Worm (Caenorhabditis elegans) whole organism, late embryonic: ENCODE results near the gene exc-7.

Experiments
- F13H6.1 ChIP-seq: sonication (generic microtip); optimal IDR thresholded peaks from 2 replicates; lab custom pipeline; 2016; ENCODE audit warnings: missing genetic modification characterization, missing compliant biosample characterization
- K02D7.2 ChIP-seq: sonication (generic microtip); optimal IDR thresholded peaks from 2 replicates; lab custom pipeline; 2017; ENCODE audit warnings: mild to moderate bottlenecking, missing genetic modification characterization, missing compliant biosample characterization
- K09A11.1 ChIP-seq: sonication (generic microtip); optimal IDR thresholded peaks from 2 replicates; lab custom pipeline; 2017; ENCODE audit warnings: antibody characterized with exemption, mild to moderate bottlenecking, missing genetic modification characterization, missing compliant biosample characterization; ENCODE audit not compliant: insufficient read depth
- T23F11.4 ChIP-seq: fragments of 200-800 bp; sonication (Bioruptor generic); optimal IDR thresholded peaks from 2 replicates; lab custom pipeline; 2018; ENCODE audit warnings: mild to moderate bottlenecking, missing genetic modification characterization, missing compliant biosample characterization
- Y22D7AL.16 ChIP-seq: sonication (generic microtip); optimal IDR thresholded peaks from 2 replicates; lab custom pipeline; 2016; ENCODE audit warnings: missing genetic modification characterization, missing compliant biosample characterization
- ama-1 ChIP-seq: fragments of 150-350 bp; optimal IDR thresholded peaks from 2 replicates; lab custom pipeline; 2014
- ceh-14 ChIP-seq: sonication (generic microtip); optimal IDR thresholded peaks from 2 replicates; lab custom pipeline; 2016; ENCODE audit warnings: missing genotype, missing genetic modification characterization, missing compliant biosample characterization
- ceh-18 ChIP-seq: sonication (generic microtip); optimal IDR thresholded peaks from 2 replicates; lab custom pipeline; 2016; ENCODE audit warnings: missing genetic modification characterization, missing compliant biosample characterization
- ceh-19 ChIP-seq: fragments of 200-800 bp; sonication (Bioruptor generic); optimal IDR thresholded peaks from 2 replicates; lab custom pipeline; 2018; ENCODE audit warnings: mild to moderate bottlenecking, missing genetic modification characterization, missing compliant biosample characterization
- ceh-2 ChIP-seq: sonication (generic microtip); optimal IDR thresholded peaks from 2 replicates; lab custom pipeline; 2016; ENCODE audit warnings: missing genotype, missing genetic modification characterization, missing compliant biosample characterization
- ceh-24 ChIP-seq: sonication (generic microtip); optimal IDR thresholded peaks from 2 replicates; lab custom pipeline; 2016; ENCODE audit warnings: mild to moderate bottlenecking, missing genetic modification characterization, missing compliant biosample characterization
- ceh-31 ChIP-seq: sonication (generic microtip); optimal IDR thresholded peaks from 2 replicates; lab custom pipeline; 2016; ENCODE audit warnings: missing genetic modification characterization, missing compliant biosample characterization
- ceh-34 ChIP-seq: sonication (generic microtip); optimal IDR thresholded peaks from 2 replicates; lab custom pipeline; 2016; ENCODE audit warnings: mild to moderate bottlenecking, missing genetic modification characterization, missing compliant biosample characterization
- ceh-45 ChIP-seq: fragments of 200-800 bp; sonication (Bioruptor generic); IDR thresholded peaks from 2 replicates; pipeline ENCODE4 v1.3.6; 2022; ENCODE audit warnings: missing genetic modification reagents, missing genetic modification characterization, missing compliant biosample characterization
- ceh-48 ChIP-seq: sonication (generic microtip); optimal IDR thresholded peaks from 2 replicates; lab custom pipeline; 2016; ENCODE audit warnings: missing genetic modification characterization, inconsistent platforms, missing compliant biosample characterization
- dve-1 ChIP-seq: sonication (generic microtip); optimal IDR thresholded peaks from 2 replicates; lab custom pipeline; 2017; ENCODE audit warnings: antibody characterized with exemption, mild to moderate bottlenecking, missing genetic modification characterization, missing compliant biosample characterization
- elt-2 ChIP-seq: sonication (generic microtip); optimal IDR thresholded peaks from 2 replicates; lab custom pipeline; 2016; ENCODE audit warnings: missing genetic modification reagents, missing genetic modification characterization, missing compliant biosample characterization
- eyg-1 ChIP-seq: sonication (generic microtip); optimal IDR thresholded peaks from 2 replicates; lab custom pipeline; 2016; ENCODE audit warnings: missing genotype, missing genetic modification characterization, missing compliant biosample characterization
- fkh-10 ChIP-seq: fragments of 150-350 bp; optimal IDR thresholded peaks from 2 replicates; lab custom pipeline; 2014; ENCODE audit warnings: missing biosample characterization, missing genetic modification reagents, missing genetic modification characterization
- hlh-13 ChIP-seq: fragments of 200-800 bp; sonication (Bioruptor generic); optimal IDR thresholded peaks from 2 replicates; lab custom pipeline; 2018; ENCODE audit warnings: mild to moderate bottlenecking, missing genetic modification characterization, missing compliant biosample characterization
- hlh-15 ChIP-seq: sonication (generic microtip); optimal IDR thresholded peaks from 2 replicates; lab custom pipeline; 2016; ENCODE audit warnings: missing genetic modification characterization, missing compliant biosample characterization
- hlh-30 ChIP-seq: sonication (generic microtip); optimal IDR thresholded peaks from 2 replicates; lab custom pipeline; 2017; ENCODE audit warnings: antibody characterized with exemption, missing genetic modification characterization, missing compliant biosample characterization; ENCODE audit not compliant: insufficient read depth
- hlh-6 ChIP-seq: sonication (generic microtip); optimal IDR thresholded peaks from 2 replicates; lab custom pipeline; 2016; ENCODE audit warnings: missing genotype, missing genetic modification characterization, missing compliant biosample characterization
- hlh-8 ChIP-seq: sonication (generic microtip); optimal IDR thresholded peaks from 2 replicates; lab custom pipeline; 2016; ENCODE audit warnings: missing genotype, missing genetic modification characterization, missing compliant biosample characterization
- madf-2 ChIP-seq: sonication (generic microtip); optimal IDR thresholded peaks from 2 replicates; lab custom pipeline; 2017; ENCODE audit warnings: missing genetic modification characterization, missing compliant biosample characterization
- mec-3 ChIP-seq: sonication (generic microtip); optimal IDR thresholded peaks from 2 replicates; lab custom pipeline; 2016; ENCODE audit warnings: borderline replicate concordance, missing genetic modification characterization, missing compliant biosample characterization
- nfya-1 ChIP-seq: sonication (generic microtip); optimal IDR thresholded peaks from 2 replicates; lab custom pipeline; 2017; ENCODE audit warnings: missing genetic modification characterization, mild to moderate bottlenecking, missing compliant biosample characterization, antibody characterized with exemption, moderate library complexity
- nhr-232 ChIP-seq: sonication (generic microtip); optimal IDR thresholded peaks from 2 replicates; lab custom pipeline; 2016; ENCODE audit warnings: missing genetic modification characterization, missing compliant biosample characterization
- npax-4 ChIP-seq: sonication (generic microtip); optimal IDR thresholded peaks from 2 replicates; lab custom pipeline; 2016; ENCODE audit warnings: missing genetic modification characterization, missing compliant biosample characterization
- pax-1 ChIP-seq: fragments of 150-350 bp; optimal IDR thresholded peaks from 2 replicates; lab custom pipeline; 2014; ENCODE audit warnings: missing biosample characterization, missing genetic modification characterization
- pha-2 ChIP-seq: sonication (generic microtip); optimal IDR thresholded peaks from 2 replicates; lab custom pipeline; 2017; ENCODE audit warnings: mild to moderate bottlenecking, missing genetic modification characterization, missing compliant biosample characterization
- pha-4 ChIP-seq: fragments of 150-350 bp; optimal IDR thresholded peaks from 2 replicates; lab custom pipeline; 2018; ENCODE audit warnings: missing biosample characterization, missing genetic modification reagents, missing genetic modification characterization
- pqm-1 ChIP-seq: sonication (generic microtip); optimal IDR thresholded peaks from 2 replicates; lab custom pipeline; 2016; ENCODE audit warnings: missing genetic modification characterization, missing compliant biosample characterization
- pros-1 ChIP-seq: fragments of 150-350 bp; optimal IDR thresholded peaks from 2 replicates; lab custom pipeline; 2014; ENCODE audit warnings: missing biosample characterization, missing genetic modification reagents, missing genetic modification characterization
- ref-2 ChIP-seq: sonication (generic microtip); optimal IDR thresholded peaks from 2 replicates; lab custom pipeline; 2016; ENCODE audit warnings: missing genetic modification characterization, missing compliant biosample characterization
- rnt-1 ChIP-seq: sonication (generic microtip); optimal IDR thresholded peaks from 2 replicates; lab custom pipeline; 2016; ENCODE audit warnings: missing genetic modification characterization, missing compliant biosample characterization
- sox-2 ChIP-seq: fragments of 200-800 bp; sonication (Bioruptor generic); IDR thresholded peaks from 2 replicates; pipeline ENCODE4 v1.3.6; 2022; ENCODE audit warnings: missing genetic modification reagents, missing genetic modification characterization, missing compliant biosample characterization
- tbx-2 ChIP-seq: sonication (generic microtip); optimal IDR thresholded peaks from 2 replicates; lab custom pipeline; 2016; ENCODE audit warnings: missing genetic modification characterization, missing compliant biosample characterization
- tbx-7 ChIP-seq: sonication (generic microtip); optimal IDR thresholded peaks from 2 replicates; lab custom pipeline; 2016; ENCODE audit warnings: missing genotype, missing genetic modification characterization, missing compliant biosample characterization
- unc-42 ChIP-seq: sonication (generic microtip); optimal IDR thresholded peaks from 2 replicates; lab custom pipeline; 2016; ENCODE audit warnings: missing genotype, missing genetic modification characterization, missing compliant biosample characterization
- unc-55 ChIP-seq: sonication (generic microtip); optimal IDR thresholded peaks from 2 replicates; lab custom pipeline; 2017; ENCODE audit warnings: missing biosample characterization, missing genetic modification reagents, missing genetic modification characterization
- unc-86 ChIP-seq: sonication (generic microtip); optimal IDR thresholded peaks from 2 replicates; lab custom pipeline; 2016; ENCODE audit warnings: missing genetic modification characterization, missing compliant biosample characterization
- zip-5 ChIP-seq: sonication (generic microtip); optimal IDR thresholded peaks from 2 replicates; lab custom pipeline; 2016; ENCODE audit warnings: missing genetic modification characterization, missing compliant biosample characterization

exc-7 gene

DNA sequence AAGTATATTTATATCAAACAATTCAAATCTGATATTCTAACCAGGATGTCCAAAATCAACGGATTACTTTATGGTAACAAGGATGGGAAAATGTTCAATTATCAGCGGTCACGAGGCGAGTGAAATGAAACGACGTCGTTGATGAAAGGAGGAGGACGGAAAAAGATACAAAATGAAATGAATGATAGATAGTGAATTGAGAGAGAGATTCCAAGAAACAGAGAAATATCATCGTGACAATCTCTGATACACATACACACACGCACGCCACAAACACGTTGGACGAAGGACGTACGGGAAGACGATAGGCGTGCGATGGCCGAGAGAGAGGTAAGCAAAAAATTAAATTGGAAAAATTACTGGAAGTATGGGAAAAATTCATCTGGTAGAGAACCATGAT lies 25.3 kb downstream of the exc-7 start:
- TF ChIP-seq hlh-30 (tag; lab: Kevin White, UChicago) (peak; percentile 40), Y22D7AL.16 (no peak), unc-55 (GFP tag; lab: Kevin White, UChicago) (peak; percentile 76), rnt-1 (peak; percentile 29)

- TF ChIP-seq hlh-30 (tag; lab: Kevin White, UChicago) = peak; percentile 40
- TF ChIP-seq hlh-13 = no peak
Measured at ce11 chrII:9601679-9602078, 25.9 kb downstream of the exc-7 start.

ce11 chrII:9602566-9602965 lies 26.8 kb downstream of the exc-7 start:
- no peak for TF ChIP-seq elt-2 (tag; lab: Kevin White, UChicago)
- no peak for TF ChIP-seq ceh-45 (GFP tag; lab: Robert Waterston, UW)
- TF ChIP-seq unc-86 = no peak
- no peak for TF ChIP-seq ceh-34 (tag; lab: Kevin White, UChicago)
- no peak for TF ChIP-seq fkh-10 (GFP tag; lab: Kevin White, UChicago)
- no peak for TF ChIP-seq eyg-1 (tag; lab: Kevin White, UChicago)
- TF ChIP-seq tbx-7 (tag; lab: Kevin White, UChicago) = no peak
- no peak for TF ChIP-seq hlh-15 (tag; lab: Kevin White, UChicago)
- TF ChIP-seq pqm-1 (tag; lab: Kevin White, UChicago) = no peak
- TF ChIP-seq K02D7.2 (tag; lab: Kevin White, UChicago) = no peak

ce11 chrII:9603419-9603818 lies 27.6 kb downstream of the exc-7 start:
- TF ChIP-seq mec-3 (tag; lab: Kevin White, UChicago) (no peak), dve-1 (tag; lab: Kevin White, UChicago) (peak; percentile 52), ceh-14 (tag; lab: Kevin White, UChicago) (no peak), nfya-1 (peak; percentile 76), pqm-1 (tag; lab: Kevin White, UChicago) (peak; percentile 8), tbx-2 (tag; lab: Kevin White, UChicago) (peak; percentile 55), ref-2 (tag; lab: Kevin White, UChicago) (peak; percentile 10), elt-2 (tag; lab: Kevin White, UChicago) (peak; percentile 59), hlh-30 (tag; lab: Kevin White, UChicago) (peak; percentile 96), rnt-1 (peak; percentile 42), ceh-19 (GFP tag; lab: Kevin White, UChicago) (no peak), nhr-232 (no peak), ceh-31 (tag; lab: Kevin White, UChicago) (peak; percentile 41), F13H6.1 (tag; lab: Kevin White, UChicago) (peak; percentile 62), ceh-18 (tag; lab: Kevin White, UChicago) (peak; percentile 84), pax-1 (tag; lab: Kevin White, UChicago) (peak; percentile 32), hlh-8 (tag; lab: Kevin White, UChicago) (no peak), pros-1 (tag; lab: Kevin White, UChicago) (peak; percentile 41), ceh-34 (tag; lab: Kevin White, UChicago) (peak; percentile 2), unc-42 (tag; lab: Kevin White, UChicago) (peak; percentile 33), pha-4 (no peak), ceh-48 (no peak), unc-55 (GFP tag; lab: Kevin White, UChicago) (peak; percentile 85), ama-1 (lab: Kevin White, UChicago) (no peak), pha-2 (tag; lab: Kevin White, UChicago) (no peak), K09A11.1 (tag; lab: Kevin White, UChicago) (no peak)

- TF ChIP-seq ref-2 (tag; lab: Kevin White, UChicago) (no peak), sox-2 (GFP tag; lab: Robert Waterston, UW) (no peak), zip-5 (tag; lab: Kevin White, UChicago) (no peak), mec-3 (tag; lab: Kevin White, UChicago) (no peak), T23F11.4 (no peak), hlh-6 (no peak), ceh-45 (GFP tag; lab: Robert Waterston, UW) (no peak), ceh-2 (tag; lab: Kevin White, UChicago) (no peak), madf-2 (no peak), eyg-1 (tag; lab: Kevin White, UChicago) (no peak), ceh-48 (no peak), ceh-24 (tag; lab: Kevin White, UChicago) (no peak), npax-4 (tag; lab: Kevin White, UChicago) (no peak), hlh-8 (tag; lab: Kevin White, UChicago) (no peak), nhr-232 (no peak), rnt-1 (no peak), ceh-19 (GFP tag; lab: Kevin White, UChicago) (no peak)
Measured at ce11 chrII:9604063-9604462, 28.3 kb downstream of the exc-7 start.
